Fruit fly (Drosophila melanogaster): ENCODE data around the gene Pus1.

dm6 chr3R:20633984-20634446 is 41.5 kb upstream of the Pus1 start:
- no peak for TF ChIP-seq CG12659 (GFP tag; optimal IDR thresholded peaks at IDR 0.05)
- peak; percentile 55 for TF ChIP-seq gro (GFP tag; optimal IDR thresholded peaks at IDR 0.05)
- no peak for TF ChIP-seq zen2 (GFP tag; IDR thresholded peaks at IDR 0.05; ENCODE audit: partially characterized antibody)
- TF ChIP-seq Scr (GFP tag; IDR thresholded peaks at IDR 0.05; ENCODE audit: partially characterized antibody), result no peak
- no peak for TF ChIP-seq gsb-n (tag; optimal IDR thresholded peaks at IDR 0.05)
- TF ChIP-seq CG10543 (GFP tag; optimal IDR thresholded peaks at IDR 0.05), result peak; percentile 63
- TF ChIP-seq al (GFP tag; IDR thresholded peaks at IDR 0.05), result peak; percentile 65
- peak; percentile 47 for TF ChIP-seq CG1792 (GFP tag; optimal IDR thresholded peaks at IDR 0.05)
- peak; percentile 5 for TF ChIP-seq psq (GFP tag; optimal IDR thresholded peaks at IDR 0.05)
- no peak for TF ChIP-seq CG7963 (GFP tag; IDR thresholded peaks at IDR 0.05; ENCODE audit: partially characterized antibody)
- no peak for TF ChIP-seq Hr39 (optimal IDR thresholded peaks at IDR 0.05)
- TF ChIP-seq CG18011 (GFP tag; optimal IDR thresholded peaks at IDR 0.05), result peak; percentile 16

All from whole organism, embryonic.